Worm (Caenorhabditis elegans) whole organism, L1 larva: ENCODE data around the gene gcsh-1.

Experiments used
- C16A3.4 ChIP-seq: fragments of 150-350 bp; optimal IDR thresholded peaks from 2 replicates; lab custom pipeline; 2014; ENCODE audit warnings: missing biosample characterization, missing genetic modification characterization
- C34B4.2 ChIP-seq: sonication (generic microtip); optimal IDR thresholded peaks from 2 replicates; lab custom pipeline; 2017; ENCODE audit warnings: mild to moderate bottlenecking, missing genetic modification characterization, missing compliant biosample characterization
- alr-1 ChIP-seq: fragments of 200-800 bp; sonication (Bioruptor generic); optimal IDR thresholded peaks from 2 replicates; lab custom pipeline; 2018; ENCODE audit warnings: borderline replicate concordance, mild to moderate bottlenecking, missing genetic modification characterization, missing compliant biosample characterization
- aly-2 ChIP-seq: fragments of 150-350 bp; optimal IDR thresholded peaks from 2 replicates; lab custom pipeline; 2014; ENCODE audit warnings: missing biosample characterization, missing genetic modification characterization
- blmp-1 ChIP-seq: fragments of 150-350 bp; optimal IDR thresholded peaks from 2 replicates; lab custom pipeline; 2014; ENCODE audit warnings: missing biosample characterization, missing genetic modification characterization
- ceh-63 ChIP-seq: fragments of 200-800 bp; sonication (Bioruptor generic); optimal IDR thresholded peaks from 2 replicates; lab custom pipeline; 2018; ENCODE audit warnings: mild to moderate bottlenecking, missing genetic modification characterization, missing compliant biosample characterization
- ceh-90 ChIP-seq: sonication (generic microtip); optimal IDR thresholded peaks from 2 replicates; lab custom pipeline; 2016; ENCODE audit warnings: missing genetic modification characterization, missing compliant biosample characterization
- dpl-1 ChIP-seq, 3 experiments: fragments of 150-350 bp in 2 of 3; sonication (generic microtip) in 1 of 3; optimal IDR thresholded peaks; 2 replicates each; lab custom pipeline; 2014 to 2017; ENCODE audit warnings: missing biosample characterization in 3 of 3, missing genetic modification characterization in 3 of 3, missing genetic modification reagents in 3 of 3
- dsc-1 ChIP-seq: sonication (generic microtip); optimal IDR thresholded peaks from 2 replicates; lab custom pipeline; 2016; ENCODE audit warnings: mild to moderate bottlenecking, missing genetic modification characterization, missing compliant biosample characterization
- efl-1 ChIP-seq, 4 experiments: fragments of 150-350 bp; optimal IDR thresholded peaks in 3 of 4; peaks in 1 of 4; 1 replicate in 1 of 4; 2 replicates in 3 of 4; lab custom pipeline; 2014; ENCODE audit warnings: missing biosample characterization in 2 of 4, missing genetic modification characterization in 2 of 4, missing genetic modification reagents in 2 of 4
- egl-27 ChIP-seq, 2 experiments: fragments of 150-350 bp in 1 of 2; sonication (generic microtip); optimal IDR thresholded peaks; 3 replicates each; lab custom pipeline; 2017 to 2018; ENCODE audit warnings: missing biosample characterization in 2 of 2, missing genetic modification characterization in 2 of 2, missing genetic modification reagents in 2 of 2
- elt-2 ChIP-seq: sonication (generic microtip); optimal IDR thresholded peaks from 2 replicates; lab custom pipeline; 2016; ENCODE audit warnings: missing genetic modification characterization, mild to moderate bottlenecking, inconsistent platforms, missing compliant biosample characterization, missing genetic modification reagents
- elt-3 ChIP-seq, 6 experiments: fragments of 150-350 bp in 1 of 6; sonication (generic microtip); optimal IDR thresholded peaks; 2 replicates each; lab custom pipeline; 2017 to 2018; ENCODE audit warnings: missing biosample characterization in 6 of 6, missing genetic modification characterization in 6 of 6, inconsistent platforms in 1 of 6
- fos-1 ChIP-seq: fragments of 150-350 bp; optimal IDR thresholded peaks from 2 replicates; lab custom pipeline; 2014; ENCODE audit warnings: missing biosample characterization, missing genetic modification characterization
- grh-1 ChIP-seq: fragments of 200-800 bp; sonication (Bioruptor generic); IDR thresholded peaks from 2 replicates; pipeline ENCODE4 v1.3.6; 2022; ENCODE audit warnings: missing genetic modification reagents, missing genetic modification characterization, missing compliant biosample characterization
- hlh-17 ChIP-seq: fragments of 200-800 bp; sonication (Bioruptor generic); optimal IDR thresholded peaks from 2 replicates; lab custom pipeline; 2018; ENCODE audit warnings: missing genetic modification characterization, mild to moderate bottlenecking, missing compliant biosample characterization, moderate library complexity, borderline replicate concordance
- hlh-4 ChIP-seq: sonication (generic microtip); optimal IDR thresholded peaks from 2 replicates; lab custom pipeline; 2016; ENCODE audit warnings: mild to moderate bottlenecking, missing genetic modification characterization, missing compliant biosample characterization
- isw-1 ChIP-seq: fragments of 200-800 bp; sonication (Bioruptor generic); IDR thresholded peaks from 2 replicates; pipeline ENCODE4 v1.3.6; 2022; ENCODE audit warnings: missing genetic modification characterization, missing compliant biosample characterization
- lin-13 ChIP-seq: fragments of 150-350 bp; optimal IDR thresholded peaks from 2 replicates; lab custom pipeline; 2014; ENCODE audit warnings: missing biosample characterization, missing genetic modification reagents, missing genetic modification characterization
- lin-14 ChIP-seq: fragments of 200-800 bp; sonication (Bioruptor generic); optimal IDR thresholded peaks from 2 replicates; lab custom pipeline; 2018; ENCODE audit warnings: mild to moderate bottlenecking, missing genetic modification characterization, moderate library complexity, missing compliant biosample characterization
- lin-15B ChIP-seq: fragments of 150-350 bp; sonication (generic microtip); optimal IDR thresholded peaks from 3 replicates; lab custom pipeline; 2014; ENCODE audit warnings: missing biosample characterization, missing genetic modification characterization
- lin-35 ChIP-seq, 2 experiments: fragments of 150-350 bp; optimal IDR thresholded peaks; 2 replicates each; lab custom pipeline; 2014; ENCODE audit warnings: missing biosample characterization in 2 of 2, missing genetic modification characterization in 2 of 2, missing genetic modification reagents in 2 of 2
- lin-39 ChIP-seq: fragments of 150-350 bp; optimal IDR thresholded peaks from 2 replicates; lab custom pipeline; 2014; ENCODE audit warnings: missing biosample characterization, missing genetic modification reagents, missing genetic modification characterization
- lir-3 ChIP-seq: sonication (generic microtip); optimal IDR thresholded peaks from 2 replicates; lab custom pipeline; 2016; ENCODE audit warnings: mild to moderate bottlenecking, missing genetic modification characterization, moderate library complexity, missing compliant biosample characterization; ENCODE audit not compliant: poor library complexity
- lsy-2 ChIP-seq, 2 experiments: fragments of 150-350 bp; optimal IDR thresholded peaks; 2 replicates each; lab custom pipeline; 2014; ENCODE audit warnings: missing biosample characterization in 2 of 2, missing genetic modification characterization in 2 of 2
- mdl-1 ChIP-seq, 2 experiments: fragments of 150-350 bp; optimal IDR thresholded peaks; 2 replicates each; lab custom pipeline; 2014 to 2017; ENCODE audit warnings: missing biosample characterization in 2 of 2, missing genetic modification characterization in 2 of 2, inconsistent platforms in 1 of 2
- mep-1 ChIP-seq: fragments of 150-350 bp; optimal IDR thresholded peaks from 2 replicates; lab custom pipeline; 2014; ENCODE audit warnings: missing biosample characterization, missing genetic modification characterization
- nhr-11 ChIP-seq: fragments of 150-350 bp; optimal IDR thresholded peaks from 2 replicates; lab custom pipeline; 2014; ENCODE audit warnings: missing biosample characterization, missing genetic modification characterization
- nhr-19 ChIP-seq: fragments of 200-800 bp; sonication (Bioruptor generic); conservative IDR thresholded peaks from 2 replicates; pipeline ENCODE4 v1.3.6; 2022; ENCODE audit warnings: missing genetic modification characterization, missing compliant biosample characterization
- nhr-20 ChIP-seq: sonication (generic microtip); optimal IDR thresholded peaks from 2 replicates; lab custom pipeline; 2016; ENCODE audit warnings: mild to moderate bottlenecking, missing genetic modification characterization, missing compliant biosample characterization
- nhr-28 ChIP-seq: fragments of 150-350 bp; optimal IDR thresholded peaks from 2 replicates; lab custom pipeline; 2014; ENCODE audit warnings: missing biosample characterization, missing genetic modification characterization
- nhr-47 ChIP-seq: sonication (generic microtip); optimal IDR thresholded peaks from 2 replicates; lab custom pipeline; 2016; ENCODE audit warnings: mild to moderate bottlenecking, missing genetic modification characterization, moderate library complexity, missing compliant biosample characterization
- nhr-71 ChIP-seq: sonication (generic microtip); optimal IDR thresholded peaks from 2 replicates; lab custom pipeline; 2016; ENCODE audit warnings: mild to moderate bottlenecking, missing genetic modification characterization, moderate library complexity, missing compliant biosample characterization
- nhr-76 ChIP-seq: sonication (generic microtip); optimal IDR thresholded peaks from 2 replicates; lab custom pipeline; 2017; ENCODE audit warnings: missing biosample characterization, missing genetic modification characterization
- nhr-84 ChIP-seq: sonication (generic microtip); optimal IDR thresholded peaks from 2 replicates; lab custom pipeline; 2017; ENCODE audit warnings: missing biosample characterization, missing genetic modification characterization
- nhr-85 ChIP-seq: sonication (generic microtip); peaks from one replicate; lab custom pipeline; 2016; ENCODE audit warnings: missing genetic modification characterization, inconsistent platforms, missing compliant biosample characterization
- nhr-90 ChIP-seq: sonication (generic microtip); optimal IDR thresholded peaks from 2 replicates; lab custom pipeline; 2016; ENCODE audit warnings: mild to moderate bottlenecking, missing genetic modification characterization, missing compliant biosample characterization; ENCODE audit not compliant: poor library complexity
- pag-3 ChIP-seq: sonication (generic microtip); optimal IDR thresholded peaks from 2 replicates; lab custom pipeline; 2017; ENCODE audit warnings: missing genetic modification characterization, mild to moderate bottlenecking, missing compliant biosample characterization, antibody characterized with exemption, borderline replicate concordance; ENCODE audit not compliant: insufficient read depth
- rnt-1 ChIP-seq: sonication (generic microtip); optimal IDR thresholded peaks from 2 replicates; lab custom pipeline; 2016; ENCODE audit warnings: mild to moderate bottlenecking, missing genetic modification characterization, moderate library complexity, missing compliant biosample characterization
- snu-23 ChIP-seq: sonication (generic microtip); optimal IDR thresholded peaks from 2 replicates; lab custom pipeline; 2016; ENCODE audit warnings: missing genetic modification characterization, missing compliant biosample characterization
- tbx-2 ChIP-seq: sonication (generic microtip); optimal IDR thresholded peaks from 2 replicates; lab custom pipeline; 2016; ENCODE audit warnings: missing genetic modification characterization, missing compliant biosample characterization
- unc-98 ChIP-seq: fragments of 200-800 bp; sonication (Bioruptor generic); IDR thresholded peaks from 2 replicates; pipeline ENCODE4 v1.3.6; 2022; ENCODE audit warnings: missing genetic modification characterization, missing compliant biosample characterization
- xbp-1 ChIP-seq: sonication (generic microtip); optimal IDR thresholded peaks from 2 replicates; lab custom pipeline; 2016; ENCODE audit warnings: missing genetic modification characterization, missing compliant biosample characterization
- zip-4 ChIP-seq: fragments of 200-800 bp; sonication (Bioruptor generic); optimal IDR thresholded peaks from 2 replicates; lab custom pipeline; 2018; ENCODE audit warnings: mild to moderate bottlenecking, missing genetic modification characterization, moderate library complexity, missing compliant biosample characterization
- ztf-11 ChIP-seq, 2 experiments: sonication (generic microtip); optimal IDR thresholded peaks; 2 replicates each; lab custom pipeline; 2016 to 2017; ENCODE audit warnings: missing genetic modification characterization in 2 of 2, missing biosample characterization in 1 of 2, missing compliant biosample characterization in 1 of 2
- ztf-4 ChIP-seq: fragments of 150-350 bp; optimal IDR thresholded peaks from 2 replicates; lab custom pipeline; 2014; ENCODE audit warnings: missing biosample characterization, missing genetic modification characterization

The gcsh-1 gene

DNA sequence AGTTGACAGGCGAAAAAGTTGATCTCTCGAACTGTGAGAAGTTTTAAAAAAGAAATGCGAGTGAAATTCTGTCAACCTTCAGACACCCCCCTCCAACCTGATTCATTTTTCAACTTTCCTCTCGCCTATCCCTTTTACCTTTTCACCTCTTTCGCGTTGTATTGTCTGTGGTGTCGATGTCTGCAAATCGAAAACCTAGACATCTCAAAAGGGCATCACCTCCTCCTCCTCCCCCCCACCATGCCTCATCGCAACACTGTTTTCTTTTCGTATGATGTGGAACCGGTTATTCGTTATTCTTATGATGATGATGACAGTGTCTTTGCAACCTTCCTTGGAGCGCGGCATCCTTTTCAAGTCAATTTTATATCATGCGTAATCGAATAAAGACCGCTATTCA lies 6.9 kb downstream of the gcsh-1 start:
- TF ChIP-seq nhr-76, result no peak
- TF ChIP-seq zip-4 (GFP tag; lab: Kevin White, UChicago), result no peak
- TF ChIP-seq alr-1 (tag; lab: Kevin White, UChicago), result no peak
- no peak for TF ChIP-seq efl-1 (optimal IDR thresholded peaks at IDR 0.05; lab: Kevin White, UChicago)
- TF ChIP-seq efl-1 (GFP tag; optimal IDR thresholded peaks at IDR 0.05 in 1 of 2; lab: Kevin White, UChicago), result peak in 1 of 2 experiments; percentile 28
- TF ChIP-seq xbp-1 (tag; lab: Kevin White, UChicago), result peak; percentile 1
- no peak for TF ChIP-seq nhr-28 (tag; lab: Kevin White, UChicago)
- no peak for TF ChIP-seq dsc-1 (tag; lab: Kevin White, UChicago)
- no peak for TF ChIP-seq egl-27 (tag; optimal IDR thresholded peaks at IDR 0.05; lab: Kevin White, UChicago)
- no peak for TF ChIP-seq ceh-63 (GFP tag; lab: Kevin White, UChicago)
- TF ChIP-seq ztf-4 (tag; lab: Kevin White, UChicago), result peak; percentile 37
- no peak for TF ChIP-seq C16A3.4 (tag; lab: Kevin White, UChicago)
- peak; percentile 1 for TF ChIP-seq rnt-1 (tag; lab: Kevin White, UChicago)
- no peak for TF ChIP-seq hlh-4 (tag; lab: Kevin White, UChicago)
- TF ChIP-seq mep-1 (tag; lab: Kevin White, UChicago), result peak; percentile 59
- no peak for TF ChIP-seq elt-2 (tag; lab: Kevin White, UChicago)
- TF ChIP-seq nhr-19, result peak; percentile 55
- TF ChIP-seq pag-3 (tag; lab: Kevin White, UChicago), result no peak
- TF ChIP-seq snu-23 (GFP tag; lab: Kevin White, UChicago), result peak; percentile 65
- peak; percentile 82 for TF ChIP-seq nhr-20 (tag; lab: Kevin White, UChicago)
- no peak for TF ChIP-seq lin-15B (tag; lab: Kevin White, UChicago)
- TF ChIP-seq lin-35 (GFP tag; optimal IDR thresholded peaks at IDR 0.05; lab: Kevin White, UChicago), result peak; percentile 12 to 41
- TF ChIP-seq elt-3 (tag; optimal IDR thresholded peaks at IDR 0.05; lab: Kevin White, UChicago), result peak in 5 of 6 experiments; percentile 1 to 83 (median 44)
- TF ChIP-seq mdl-1 (tag; optimal IDR thresholded peaks at IDR 0.05; lab: Kevin White, UChicago), result peak in 1 of 2 experiments; percentile 55
- peak; percentile 67 for TF ChIP-seq nhr-90
- TF ChIP-seq nhr-47, result peak; percentile 48
- no peak for TF ChIP-seq ztf-11 (tag; optimal IDR thresholded peaks at IDR 0.05; lab: Kevin White, UChicago)
- TF ChIP-seq grh-1 (GFP tag; lab: Robert Waterston, UW), result peak; percentile 94
- no peak for TF ChIP-seq dpl-1 (GFP tag; optimal IDR thresholded peaks at IDR 0.05; lab: Kevin White, UChicago)
- TF ChIP-seq nhr-84 (tag; lab: Kevin White, UChicago), result no peak
- no peak for TF ChIP-seq aly-2 (tag; lab: Kevin White, UChicago)
- TF ChIP-seq nhr-11 (tag; lab: Kevin White, UChicago), result no peak
- TF ChIP-seq C34B4.2, result no peak
- TF ChIP-seq nhr-71 (tag; lab: Kevin White, UChicago), result peak; percentile 74
- TF ChIP-seq ceh-90 (tag; lab: Kevin White, UChicago), result no peak
- no peak for TF ChIP-seq isw-1
- TF ChIP-seq nhr-85 (tag; lab: Kevin White, UChicago), result peak; percentile 98
- TF ChIP-seq lin-39 (tag; lab: Kevin White, UChicago), result no peak
- TF ChIP-seq fos-1 (tag; lab: Kevin White, UChicago), result no peak
- no peak for TF ChIP-seq unc-98 (GFP tag; lab: Robert Waterston, UW)
- TF ChIP-seq lin-14 (GFP tag; lab: Kevin White, UChicago), result peak; percentile 86
- peak; percentile 3 for TF ChIP-seq lin-13 (GFP tag; lab: Kevin White, UChicago)
- peak; percentile 90 for TF ChIP-seq blmp-1 (tag; lab: Kevin White, UChicago)
- TF ChIP-seq lsy-2 (tag; optimal IDR thresholded peaks at IDR 0.05; lab: Kevin White, UChicago), result peak in 1 of 2 experiments; percentile 24
- peak; percentile 2 for TF ChIP-seq tbx-2 (tag; lab: Kevin White, UChicago)
- no peak for TF ChIP-seq hlh-17 (GFP tag; lab: Kevin White, UChicago)
- TF ChIP-seq lir-3 (tag; lab: Kevin White, UChicago), result no peak
- TF ChIP-seq, all 84 proteins: peak for 21
